Fruit fly (Drosophila melanogaster) whole organism, embryonic: ENCODE data around the gene nod.
A peak's percentile ranks its signal among the peaks of the same experiment; 100 is the strongest.

Experiments
- Awh ChIP-seq: fragments of 200-800 bp; sonication (Bioruptor generic); IDR thresholded peaks from 2 replicates; pipeline ENCODE4, ENCODE4 v1.3.6; 2022; ENCODE audit warnings: missing biosample characterization, missing genetic modification characterization
- B-H1 ChIP-seq: fragments of 200-800 bp; sonication (Bioruptor generic); IDR thresholded peaks from 3 replicates; pipeline ENCODE4 v1.3.6; 2022; ENCODE audit warnings: missing biosample characterization, missing genetic modification characterization
- B-H2 ChIP-seq: fragments of 200-800 bp; sonication (Bioruptor generic); optimal IDR thresholded peaks from 2 replicates; lab custom pipeline; 2018; ENCODE audit warnings: missing biosample characterization, mild to moderate bottlenecking, missing genetic modification characterization
- CG10147 ChIP-seq: fragments of 200-800 bp; sonication (Bioruptor generic); optimal IDR thresholded peaks from 2 replicates; lab custom pipeline; 2019; ENCODE audit warnings: missing biosample characterization, mild to moderate bottlenecking, missing genetic modification characterization, moderate library complexity
- CG12236 ChIP-seq: fragments of 200-800 bp; sonication (Bioruptor generic); optimal IDR thresholded peaks from 2 replicates; lab custom pipeline; 2016; ENCODE audit warnings: missing biosample characterization, missing genetic modification characterization
- CG12744 ChIP-seq: fragments of 200-800 bp; sonication (Bioruptor generic); optimal IDR thresholded peaks from 2 replicates; lab custom pipeline; 2016; ENCODE audit warnings: missing biosample characterization, missing genetic modification characterization
- CG16779 ChIP-seq: fragments of 200-800 bp; sonication (Bioruptor generic); IDR thresholded peaks from 2 replicates; pipeline ENCODE4 v1.3.6; 2022; ENCODE audit warnings: missing biosample characterization, missing genetic modification characterization
- CG17361 ChIP-seq: fragments of 200-800 bp; sonication (Bioruptor generic); IDR thresholded peaks from 3 replicates; pipeline ENCODE4 v1.3.6; 2022; ENCODE audit warnings: missing biosample characterization, missing genetic modification characterization
- CG17802 ChIP-seq: fragments of 200-800 bp; sonication (Bioruptor generic); optimal IDR thresholded peaks from 2 replicates; lab custom pipeline; 2018; ENCODE audit warnings: missing biosample characterization, mild to moderate bottlenecking, missing genetic modification characterization, moderate library complexity
- CG1792 ChIP-seq: fragments of 200-800 bp; sonication (Bioruptor generic); optimal IDR thresholded peaks from 2 replicates; lab custom pipeline; 2016; ENCODE audit warnings: missing biosample characterization, missing genetic modification characterization
- CG18262 ChIP-seq: fragments of 200-800 bp; optimal IDR thresholded peaks from 3 replicates; lab custom pipeline; 2019; ENCODE audit warnings: missing biosample characterization, mild to moderate bottlenecking, missing genetic modification characterization, moderate library complexity
- CG2875 ChIP-seq: fragments of 200-800 bp; sonication (Bioruptor generic); optimal IDR thresholded peaks from 2 replicates; lab custom pipeline; 2017; ENCODE audit warnings: missing biosample characterization, mild to moderate bottlenecking, missing genetic modification characterization, missing genetic modification reagents
- CG3065 ChIP-seq: fragments of 200-800 bp; sonication (Bioruptor generic); optimal IDR thresholded peaks from 2 replicates; lab custom pipeline; 2016; ENCODE audit warnings: missing biosample characterization, missing genetic modification characterization
- CG31224 ChIP-seq: fragments of 200-800 bp; sonication (Bioruptor generic); IDR thresholded peaks from 2 replicates; pipeline ENCODE4 v1.3.6; 2022; ENCODE audit warnings: missing biosample characterization, missing genetic modification characterization
- CG3163 ChIP-seq: fragments of 200-800 bp; sonication (Bioruptor generic); optimal IDR thresholded peaks from 3 replicates; lab custom pipeline; 2016; ENCODE audit warnings: missing biosample characterization, missing genetic modification characterization
- CG3847 ChIP-seq: fragments of 200-800 bp; sonication (Bioruptor generic); IDR thresholded peaks from 2 replicates; pipeline ENCODE4 v1.3.6; 2022; ENCODE audit warnings: missing biosample characterization, missing genetic modification characterization
- CG4282 ChIP-seq: fragments of 200-800 bp; sonication (Bioruptor generic); optimal IDR thresholded peaks from 2 replicates; lab custom pipeline; 2016; ENCODE audit warnings: missing biosample characterization, missing genetic modification characterization
- CG4404 ChIP-seq: fragments of 200-800 bp; sonication (Bioruptor generic); IDR thresholded peaks from 2 replicates; pipeline ENCODE4 v1.3.6; 2022; ENCODE audit warnings: missing biosample characterization, missing genetic modification characterization
- CG5953 ChIP-seq: fragments of 200-800 bp; sonication (Bioruptor generic); IDR thresholded peaks from 2 replicates; pipeline ENCODE4 v1.3.6; 2022; ENCODE audit warnings: missing biosample characterization, missing genetic modification characterization
- CG8359 ChIP-seq: fragments of 200-800 bp; sonication (Bioruptor generic); optimal IDR thresholded peaks from 2 replicates; lab custom pipeline; 2017; ENCODE audit warnings: missing biosample characterization, mild to moderate bottlenecking, missing genetic modification characterization, borderline replicate concordance
- CG9609 ChIP-seq: fragments of 200-800 bp; sonication (Bioruptor generic); optimal IDR thresholded peaks from 3 replicates; lab custom pipeline; 2016; ENCODE audit warnings: missing biosample characterization, missing genetic modification characterization
- CTCF ChIP-seq: fragments of 200-800 bp; sonication (Bioruptor generic); optimal IDR thresholded peaks from 2 replicates; lab custom pipeline; 2017; ENCODE audit warnings: missing biosample characterization, mild to moderate bottlenecking, missing genetic modification characterization, moderate library complexity
- Dek ChIP-seq: fragments of 200-800 bp; sonication (Bioruptor generic); optimal IDR thresholded peaks from 3 replicates; lab custom pipeline; 2019; ENCODE audit warnings: missing biosample characterization, mild to moderate bottlenecking, missing genetic modification characterization, moderate library complexity
- Dp ChIP-seq: fragments of 200-800 bp; sonication (Bioruptor generic); optimal IDR thresholded peaks from 2 replicates; lab custom pipeline; 2018; ENCODE audit warnings: missing biosample characterization, mild to moderate bottlenecking, missing genetic modification characterization, moderate library complexity
- Dref ChIP-seq: fragments of 200-800 bp; sonication (Bioruptor generic); IDR thresholded peaks from 2 replicates; pipeline ENCODE4 v1.3.6; 2022; ENCODE audit warnings: missing biosample characterization, missing genetic modification characterization
- E2f2 ChIP-seq: fragments of 200-800 bp; sonication (Bioruptor generic); IDR thresholded peaks from 2 replicates; pipeline ENCODE4 v1.3.6; 2022; ENCODE audit warnings: missing biosample characterization, missing genetic modification characterization
- Gug ChIP-seq: fragments of 200-800 bp; sonication (Bioruptor generic); IDR thresholded peaks from 4 replicates; pipeline ENCODE4 v1.3.6; 2022; ENCODE audit warnings: missing biosample characterization, missing genetic modification characterization
- HLHmδ ChIP-seq: fragments of 200-800 bp; sonication (Bioruptor generic); optimal IDR thresholded peaks from 2 replicates; lab custom pipeline; 2018; ENCODE audit warnings: missing biosample characterization, mild to moderate bottlenecking, missing genetic modification characterization, moderate library complexity
- HmgD ChIP-seq: fragments of 200-800 bp; sonication (Bioruptor generic); optimal IDR thresholded peaks from 3 replicates; lab custom pipeline; 2016; ENCODE audit warnings: missing biosample characterization, missing genetic modification characterization
- Opbp ChIP-seq: fragments of 200-800 bp; sonication (Bioruptor generic); IDR thresholded peaks from 3 replicates; pipeline ENCODE4 v1.3.6; 2022; ENCODE audit warnings: missing biosample characterization, missing genetic modification characterization; ENCODE audit not compliant: partially characterized antibody
- TFAM ChIP-seq: fragments of 200-800 bp; sonication (Bioruptor generic); optimal IDR thresholded peaks from 2 replicates; lab custom pipeline; 2017; ENCODE audit warnings: missing biosample characterization, missing genetic modification characterization, inconsistent platforms
- ash1 ChIP-seq: fragments of 200-800 bp; sonication (Bioruptor generic); optimal IDR thresholded peaks from 2 replicates; lab custom pipeline; 2018; ENCODE audit warnings: missing biosample characterization, mild to moderate bottlenecking, missing genetic modification characterization
- az2 ChIP-seq: fragments of 200-800 bp; sonication (Bioruptor generic); optimal IDR thresholded peaks from 3 replicates; lab custom pipeline; 2016; ENCODE audit warnings: missing biosample characterization, missing genetic modification characterization
- croc ChIP-seq: fragments of 200-800 bp; sonication (Bioruptor generic); conservative IDR thresholded peaks from 3 replicates; pipeline ENCODE4 v1.3.6; 2022; ENCODE audit warnings: missing biosample characterization, missing genetic modification characterization
- cwo ChIP-seq: fragments of 200-800 bp; sonication (Bioruptor generic); optimal IDR thresholded peaks from 3 replicates; lab custom pipeline; 2017; ENCODE audit warnings: missing biosample characterization, missing genetic modification characterization, mild to moderate bottlenecking, moderate library complexity, missing genetic modification reagents
- ems ChIP-seq: fragments of 200-800 bp; sonication (Bioruptor generic); optimal IDR thresholded peaks from 3 replicates; lab custom pipeline; 2016; ENCODE audit warnings: missing biosample characterization, missing genetic modification characterization
- en ChIP-seq: fragments of 200-800 bp; sonication (Bioruptor generic); optimal IDR thresholded peaks from 2 replicates; lab custom pipeline; 2016; ENCODE audit warnings: missing biosample characterization, missing genetic modification characterization
- esg ChIP-seq: fragments of 200-800 bp; sonication (Bioruptor generic); conservative IDR thresholded peaks from 2 replicates; pipeline ENCODE4 v1.3.6; 2022; ENCODE audit warnings: missing biosample characterization, missing genetic modification characterization
- gcm ChIP-seq: fragments of 200-800 bp; sonication (Bioruptor generic); optimal IDR thresholded peaks from 2 replicates; lab custom pipeline; 2019; ENCODE audit warnings: missing biosample characterization, mild to moderate bottlenecking, missing genetic modification characterization, moderate library complexity
- gro ChIP-seq: fragments of 200-800 bp; sonication (Bioruptor generic); optimal IDR thresholded peaks from 2 replicates; lab custom pipeline; 2016; ENCODE audit warnings: missing biosample characterization, missing genetic modification characterization
- gsb-n ChIP-seq: fragments of 200-800 bp; sonication (Bioruptor generic); optimal IDR thresholded peaks from 3 replicates; lab custom pipeline; 2018; ENCODE audit warnings: missing biosample characterization, mild to moderate bottlenecking, missing genetic modification characterization
- hb ChIP-seq: fragments of 200-800 bp; sonication (Bioruptor generic); IDR thresholded peaks from 3 replicates; pipeline ENCODE4 v1.3.6; 2022; ENCODE audit warnings: missing biosample characterization, missing genetic modification characterization; ENCODE audit not compliant: partially characterized antibody
- her ChIP-seq: fragments of 200-800 bp; sonication (Bioruptor generic); optimal IDR thresholded peaks from 2 replicates; lab custom pipeline; 2016; ENCODE audit warnings: missing biosample characterization, missing genetic modification characterization
- jumu ChIP-seq: fragments of 200-800 bp; sonication (Bioruptor generic); optimal IDR thresholded peaks from 3 replicates; lab custom pipeline; 2016; ENCODE audit warnings: missing biosample characterization, missing genetic modification characterization
- nerfin-2 ChIP-seq: fragments of 200-800 bp; sonication (Bioruptor generic); IDR thresholded peaks from 2 replicates; pipeline ENCODE4 v1.3.6; 2022; ENCODE audit warnings: missing biosample characterization, missing genetic modification characterization; ENCODE audit not compliant: partially characterized antibody
- onecut ChIP-seq: fragments of 200-800 bp; sonication (Bioruptor generic); IDR thresholded peaks from 2 replicates; pipeline ENCODE4 v1.3.6; 2022; ENCODE audit warnings: missing biosample characterization, missing genetic modification characterization
- vvl ChIP-seq: fragments of 200-800 bp; sonication (Bioruptor generic); IDR thresholded peaks from 2 replicates; pipeline ENCODE4 v1.3.6; 2022; ENCODE audit warnings: missing biosample characterization, missing genetic modification characterization
- zen ChIP-seq: fragments of 200-800 bp; sonication (Bioruptor generic); optimal IDR thresholded peaks from 3 replicates; lab custom pipeline; 2018; ENCODE audit warnings: missing biosample characterization, mild to moderate bottlenecking, missing genetic modification characterization, moderate library complexity

nod gene

dm6 chrX:11621866-11622648 lies 41.5 kb downstream of the nod start, which contains the start of gene Ptp10D (continued):
- TF ChIP-seq gro (GFP tag; lab: Kevin White, UChicago) (peak; percentile 63), Gug (GFP tag; lab: Robert Waterston, UW) (peak; percentile 30; the same call in 1 of the 4 replicates), Dref (GFP tag; lab: Robert Waterston, UW) (peak; percentile 94), CG10147 (peak; percentile 38), nerfin-2 (GFP tag; lab: Robert Waterston, UW) (peak; percentile 84), CG8359 (GFP tag; lab: Kevin White, UChicago) (no peak), CG5953 (GFP tag; lab: Robert Waterston, UW) (peak; percentile 40; the same call in 1 of the 2 replicates), B-H2 (peak; percentile 45), Dp (GFP tag; lab: Kevin White, UChicago) (peak; percentile 74), vvl (GFP tag; lab: Robert Waterston, UW) (peak; percentile 51), HLHmδ (peak; percentile 69), CTCF (no peak), CG4282 (GFP tag; lab: Kevin White, UChicago) (peak; percentile 26), Opbp (peak; percentile 94), CG3163 (GFP tag; lab: Kevin White, UChicago) (peak; percentile 5), CG2875 (GFP tag; lab: Kevin White, UChicago) (peak; percentile 21), gcm (GFP tag; lab: Kevin White, UChicago) (no peak)

- TF ChIP-seq esg (GFP tag; lab: Robert Waterston, UW) = peak; percentile 57
- TF ChIP-seq onecut (GFP tag; lab: Robert Waterston, UW) = no peak
- TF ChIP-seq CG31224 = peak; percentile 66
- peak; percentile 52; the same call in 1 of the 2 replicates for TF ChIP-seq E2f2 (GFP tag; lab: Robert Waterston, UW)
- TF ChIP-seq TFAM = peak; percentile 16
- peak; percentile 74 for TF ChIP-seq CG3847 (GFP tag; lab: Robert Waterston, UW)
- no peak for TF ChIP-seq CG3065 (GFP tag; lab: Kevin White, UChicago)
- TF ChIP-seq CG12236 (GFP tag; lab: Kevin White, UChicago) = peak; percentile 49
- peak; percentile 70 for TF ChIP-seq Dek (tag; lab: Kevin White, UChicago)
- no peak for TF ChIP-seq hb (GFP tag; lab: Robert Waterston, UW)
- no peak for TF ChIP-seq ash1
- peak; percentile 65; the same call in 2 of the 3 replicates for TF ChIP-seq CG17361 (GFP tag; lab: Robert Waterston, UW)
- TF ChIP-seq HmgD (GFP tag; lab: Kevin White, UChicago) = peak; percentile 6
- peak; percentile 42; the same call in 2 of the 3 replicates for TF ChIP-seq croc (GFP tag; lab: Robert Waterston, UW)
- TF ChIP-seq CG12744 = peak; percentile 27
- TF ChIP-seq CG17802 = no peak
- TF ChIP-seq CG18262 (tag; lab: Kevin White, UChicago) = peak; percentile 58
- no peak for TF ChIP-seq jumu (GFP tag; lab: Kevin White, UChicago)
- TF ChIP-seq en (GFP tag; lab: Kevin White, UChicago) = peak; percentile 47
- peak; percentile 67 for TF ChIP-seq CG9609
- TF ChIP-seq cwo (GFP tag; lab: Kevin White, UChicago) = peak; percentile 59
- peak; percentile 57; the same call in 2 of the 3 replicates for TF ChIP-seq B-H1 (GFP tag; lab: Robert Waterston, UW)
- no peak for TF ChIP-seq gsb-n
- peak; percentile 65 for TF ChIP-seq ems (GFP tag; lab: Kevin White, UChicago)
- peak; percentile 37; the same call in 1 of the 2 replicates for TF ChIP-seq CG4404 (GFP tag; lab: Robert Waterston, UW)
- peak; percentile 16 for TF ChIP-seq CG1792 (GFP tag; lab: Kevin White, UChicago)
- peak; percentile 58 for TF ChIP-seq az2 (GFP tag; lab: Kevin White, UChicago)
- peak; percentile 84 for TF ChIP-seq Awh
- TF ChIP-seq zen (tag; lab: Kevin White, UChicago) = no peak
- TF ChIP-seq her = peak; percentile 81
- peak; percentile 60; the same call in 1 of the 2 replicates for TF ChIP-seq CG16779 (GFP tag; lab: Robert Waterston, UW)
Measured at dm6 chrX:11622649-11623425, 42.3 kb downstream of the nod start.
